Worm (Caenorhabditis elegans) whole organism, early embryonic: ENCODE data around the gene jkk-1.

Experiments used
- F13C5.2 ChIP-seq: sonication (generic microtip); optimal IDR thresholded peaks from 2 replicates; lab custom pipeline; 2017; ENCODE audit warnings: mild to moderate bottlenecking, missing genetic modification characterization, inconsistent platforms, missing compliant biosample characterization
- ama-1 ChIP-seq: fragments of 150-350 bp; optimal IDR thresholded peaks from 2 replicates; lab custom pipeline; 2014
- ceh-13 ChIP-seq: fragments of 200-800 bp; sonication (Bioruptor generic); optimal IDR thresholded peaks from 2 replicates; lab custom pipeline; 2018; ENCODE audit warnings: mild to moderate bottlenecking, missing genetic modification characterization, missing compliant biosample characterization
- flt-1 ChIP-seq: fragments of 200-800 bp; sonication (Bioruptor generic); IDR thresholded peaks from 2 replicates; pipeline ENCODE4 v1.3.6; 2022; ENCODE audit warnings: missing genetic modification characterization, missing compliant biosample characterization
- pes-1 ChIP-seq: fragments of 200-800 bp; sonication (Bioruptor generic); IDR thresholded peaks from 2 replicates; pipeline ENCODE4 v1.3.6; 2022; ENCODE audit warnings: missing genetic modification reagents, missing genetic modification characterization, missing compliant biosample characterization
- tbx-37 ChIP-seq: fragments of 200-800 bp; sonication (Bioruptor generic); conservative IDR thresholded peaks from 2 replicates; pipeline ENCODE4 v1.3.6; 2022; ENCODE audit warnings: missing genetic modification reagents, missing genetic modification characterization, missing compliant biosample characterization

- peak; percentile 78 for TF ChIP-seq ceh-13
- TF ChIP-seq pes-1 (GFP tag; lab: Robert Waterston, UW): peak; percentile 88
- peak; percentile 88 for TF ChIP-seq flt-1 (GFP tag; lab: Robert Waterston, UW)
- no peak for TF ChIP-seq ama-1 (lab: Kevin White, UChicago)
- peak; percentile 79 for TF ChIP-seq F13C5.2 (tag; lab: Kevin White, UChicago)
- TF ChIP-seq tbx-37: peak; percentile 85
Measured at ce11 chrX:5319214-5319838, 48.9 kb upstream of the jkk-1 start.
